Fruit fly (Drosophila melanogaster) whole organism, wandering third instar larva: Measurements from ENCODE around the gene faf.

Source experiments
- Sp1 ChIP-seq: fragments of 200-800 bp; sonication (Bioruptor generic); optimal IDR thresholded peaks from 3 replicates; lab custom pipeline; 2019; ENCODE audit warnings: missing biosample characterization, mild to moderate bottlenecking, missing genetic modification characterization, moderate library complexity
- ey ChIP-seq: fragments of 200-800 bp; sonication (Bioruptor generic); optimal IDR thresholded peaks from 2 replicates; lab custom pipeline; 2016; ENCODE audit warnings: missing biosample characterization, missing genetic modification characterization

- TF ChIP-seq Sp1 (GFP tag; lab: Kevin White, UChicago) = no peak
- TF ChIP-seq ey (GFP tag; lab: Kevin White, UChicago) = no peak
Measured at dm6 chr3R:31743279-31743678, 33.5 kb upstream of the faf start, which contains the start of gene Tbca.
